Worm (Caenorhabditis elegans): ENCODE data around the gene arrd-1.
A peak's percentile ranks its signal among the peaks of the same experiment; 100 is the strongest.

arrd-1 gene

ce11 chrII:629454-629853, 2.1 kb downstream of the arrd-1 start:
- 0 out of 2 replicates have a peak, but pooled peaks have one; percentile 50 for TF ChIP-seq ceh-45 (GFP tag; IDR thresholded peaks at IDR 0.05)

- TF ChIP-seq pag-3 (tag; optimal IDR thresholded peaks at IDR 0.05; ENCODE audit: borderline replicate concordance) (no peak), gmeb-2 (tag; optimal IDR thresholded peaks at IDR 0.05) (no peak), pha-2 (tag; optimal IDR thresholded peaks at IDR 0.05) (no peak), ref-2 (tag; optimal IDR thresholded peaks at IDR 0.05) (no peak), ceh-6 (GFP tag; optimal IDR thresholded peaks at IDR 0.05) (no peak), pat-9 (tag; optimal IDR thresholded peaks at IDR 0.05) (no peak), elt-2 (tag; optimal IDR thresholded peaks at IDR 0.05) (no peak), ceh-14 (tag; optimal IDR thresholded peaks at IDR 0.05) (no peak), syd-9 (tag; optimal IDR thresholded peaks at IDR 0.05) (no peak), mec-3 (tag; optimal IDR thresholded peaks at IDR 0.05; ENCODE audit: borderline replicate concordance) (no peak), nhr-232 (tag; optimal IDR thresholded peaks at IDR 0.05) (no peak), ets-4 (tag; optimal IDR thresholded peaks at IDR 0.05) (no peak), tbx-7 (tag; optimal IDR thresholded peaks at IDR 0.05) (no peak), sdc-2 (tag; optimal IDR thresholded peaks at IDR 0.05) (no peak), dve-1 (tag; optimal IDR thresholded peaks at IDR 0.05) (no peak), sox-2 (GFP tag; IDR thresholded peaks at IDR 0.05) (no peak), fax-1 (tag; optimal IDR thresholded peaks at IDR 0.05) (no peak), unc-86 (tag; optimal IDR thresholded peaks at IDR 0.05) (no peak)
Measured at ce11 chrII:633984-634383, 6.7 kb downstream of the arrd-1 start, which contains the start of gene T04B8.1. Gene T04B8.1 (plus strand): TSS chrII:634284.

ce11 chrII:639467-639866, 12.2 kb downstream of the arrd-1 start, which contains the start of gene K07E8.6:
Gene K07E8.6 (minus strand): TSS chrII:639567.
- TF ChIP-seq ttx-3 (tag; optimal IDR thresholded peaks at IDR 0.05) (no peak), dmd-4 (tag; optimal IDR thresholded peaks at IDR 0.05; ENCODE audit: borderline replicate concordance) (no peak), ceh-22 (tag; optimal IDR thresholded peaks at IDR 0.05) (no peak), pha-4 (tag; optimal IDR thresholded peaks at IDR 0.05) (no peak), fkh-6 (tag; optimal IDR thresholded peaks at IDR 0.05) (no peak), ref-2 (tag; optimal IDR thresholded peaks at IDR 0.05) (no peak), ceh-6 (GFP tag; optimal IDR thresholded peaks at IDR 0.05) (no peak), hlh-30 (tag; optimal IDR thresholded peaks at IDR 0.05; ENCODE audit: insufficient read depth) (no peak), nfya-1 (tag; optimal IDR thresholded peaks at IDR 0.05) (no peak)

DNA sequence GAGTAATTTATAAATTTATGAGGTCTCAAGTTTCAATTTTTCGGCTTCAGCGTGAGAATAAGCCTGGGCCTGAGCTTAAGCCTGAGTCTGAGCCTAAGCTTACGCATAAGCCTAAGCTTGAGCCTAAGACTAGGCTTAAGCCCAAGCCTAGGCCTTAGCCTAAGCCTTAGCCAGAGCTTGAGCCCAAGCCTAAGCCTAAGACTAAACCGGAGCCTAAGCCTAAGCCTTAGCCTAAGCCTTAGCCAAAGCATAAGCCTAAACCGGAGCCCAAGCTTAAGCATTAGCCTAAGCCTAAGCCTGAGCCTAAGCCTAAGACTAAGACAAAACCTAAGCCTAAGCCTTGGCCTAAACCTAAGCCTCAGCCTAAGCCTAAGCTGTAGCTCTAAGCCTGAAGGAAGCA, 16.4 kb downstream of the arrd-1 start:
- no peak for TF ChIP-seq hlh-15 (tag; optimal IDR thresholded peaks at IDR 0.05)
- TF ChIP-seq ets-4 (tag; optimal IDR thresholded peaks at IDR 0.05), result no peak
- TF ChIP-seq dve-1 (tag; optimal IDR thresholded peaks at IDR 0.05), result peak; percentile 80

- TF ChIP-seq unc-42 (tag; optimal IDR thresholded peaks at IDR 0.05) (peak; percentile 27), dve-1 (tag; optimal IDR thresholded peaks at IDR 0.05) (no peak)
Measured at ce11 chrII:650321-651005, 23.2 kb downstream of the arrd-1 start, which contains the start of the genes K07E8.7 and frpr-14. Gene K07E8.7 (minus strand): TSS chrII:650367. Gene frpr-14 (plus strand): TSS chrII:650955.

DNA sequence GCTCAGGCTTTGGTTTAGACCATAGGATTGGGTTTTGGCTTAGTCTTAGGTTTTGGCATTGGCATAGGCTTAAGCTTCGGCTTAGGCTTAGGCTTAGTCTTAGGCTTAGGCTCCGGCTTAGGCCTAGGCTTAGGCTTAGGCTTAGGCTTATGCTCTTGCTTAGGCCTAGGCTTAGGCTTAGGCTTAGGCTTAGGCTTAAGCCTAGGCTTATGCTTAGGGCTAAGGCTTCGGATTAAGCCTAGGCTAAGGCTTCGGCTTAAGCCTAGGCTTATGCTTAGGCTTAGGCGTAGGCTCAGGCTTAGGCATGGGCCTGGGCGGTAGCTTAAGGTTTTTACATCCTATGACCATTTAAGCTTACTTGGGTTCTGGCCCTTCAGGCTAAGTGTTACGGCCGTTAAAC, 24.0 kb downstream of the arrd-1 start:
- peak; percentile 24 for TF ChIP-seq mec-3 (tag; optimal IDR thresholded peaks at IDR 0.05; ENCODE audit: borderline replicate concordance)
- peak; percentile 79 for TF ChIP-seq dve-1 (tag; optimal IDR thresholded peaks at IDR 0.05)
- no peak for TF ChIP-seq ceh-14 (tag; optimal IDR thresholded peaks at IDR 0.05)
- TF ChIP-seq F13H6.1 (tag; optimal IDR thresholded peaks at IDR 0.05), result no peak
- TF ChIP-seq ceh-30 (tag; optimal IDR thresholded peaks at IDR 0.05), result no peak
- no peak for TF ChIP-seq hlh-15 (tag; optimal IDR thresholded peaks at IDR 0.05)
- TF ChIP-seq nfya-1 (tag; optimal IDR thresholded peaks at IDR 0.05), result no peak
- TF ChIP-seq che-1 (tag; optimal IDR thresholded peaks at IDR 0.05), result no peak
